Fruit fly (Drosophila melanogaster) whole organism, embryonic: ENCODE data around the gene CG10700.

Experiments
- ATbp ChIP-seq: fragments of 200-800 bp; sonication (Bioruptor generic); optimal IDR thresholded peaks from 2 replicates; lab custom pipeline; 2017; ENCODE audit warnings: missing biosample characterization, mild to moderate bottlenecking, missing genetic modification characterization, missing genetic modification reagents
- Asciz ChIP-seq: fragments of 200-800 bp; sonication (Bioruptor generic); optimal IDR thresholded peaks from 2 replicates; lab custom pipeline; 2017; ENCODE audit warnings: missing biosample characterization, mild to moderate bottlenecking, missing genetic modification characterization, missing genetic modification reagents
- CG10274 ChIP-seq: fragments of 200-800 bp; sonication (Bioruptor generic); optimal IDR thresholded peaks from 3 replicates; lab custom pipeline; 2017; ENCODE audit warnings: missing biosample characterization, mild to moderate bottlenecking, missing genetic modification characterization
- CG11504 ChIP-seq: fragments of 200-800 bp; sonication (Bioruptor generic); optimal IDR thresholded peaks from 3 replicates; lab custom pipeline; 2019; ENCODE audit warnings: missing biosample characterization, mild to moderate bottlenecking, missing genetic modification characterization, moderate library complexity
- CG13894 ChIP-seq: fragments of 200-800 bp; sonication (Bioruptor generic); optimal IDR thresholded peaks from 3 replicates; lab custom pipeline; 2018; ENCODE audit warnings: missing biosample characterization, mild to moderate bottlenecking, missing genetic modification characterization, moderate library complexity
- CG14014 ChIP-seq: fragments of 200-800 bp; sonication (Bioruptor generic); IDR thresholded peaks from 2 replicates; pipeline ENCODE4 v1.3.6; 2022; ENCODE audit warnings: missing biosample characterization, missing genetic modification characterization
- CG14050 ChIP-seq: fragments of 200-800 bp; sonication (Bioruptor generic); IDR thresholded peaks from 3 replicates; pipeline ENCODE4 v1.3.6; 2022; ENCODE audit warnings: missing biosample characterization, missing genetic modification characterization
- CG14860 ChIP-seq: fragments of 200-800 bp; sonication (Bioruptor generic); IDR thresholded peaks from 3 replicates; pipeline ENCODE4 v1.3.6; 2022; ENCODE audit warnings: missing biosample characterization, missing genetic modification characterization; ENCODE audit not compliant: partially characterized antibody
- CG15073 ChIP-seq: fragments of 200-800 bp; sonication (Bioruptor generic); optimal IDR thresholded peaks from 2 replicates; lab custom pipeline; 2016; ENCODE audit warnings: missing biosample characterization, missing genetic modification characterization
- CG15269 ChIP-seq: fragments of 200-800 bp; sonication (Bioruptor generic); optimal IDR thresholded peaks from 2 replicates; lab custom pipeline; 2018; ENCODE audit warnings: missing biosample characterization, mild to moderate bottlenecking, missing genetic modification characterization, moderate library complexity
- CG17328 ChIP-seq: fragments of 200-800 bp; sonication (Bioruptor generic); IDR thresholded peaks from 2 replicates; pipeline ENCODE4 v1.3.6; 2022; ENCODE audit warnings: missing biosample characterization, missing genetic modification characterization
- CG3407 ChIP-seq: fragments of 200-800 bp; sonication (Bioruptor generic); optimal IDR thresholded peaks from 2 replicates; lab custom pipeline; 2018; ENCODE audit warnings: missing biosample characterization, mild to moderate bottlenecking, missing genetic modification characterization
- CG34224 ChIP-seq: fragments of 200-800 bp; sonication (Bioruptor generic); IDR thresholded peaks from 3 replicates; pipeline ENCODE4 v1.3.6; 2022; ENCODE audit warnings: missing biosample characterization, missing genetic modification characterization; ENCODE audit not compliant: partially characterized antibody
- CG3838 ChIP-seq: fragments of 200-800 bp; sonication (Bioruptor generic); optimal IDR thresholded peaks from 3 replicates; lab custom pipeline; 2016; ENCODE audit warnings: missing biosample characterization, missing genetic modification characterization
- CG6254 ChIP-seq: fragments of 200-800 bp; sonication (Bioruptor generic); optimal IDR thresholded peaks from 3 replicates; lab custom pipeline; 2017; ENCODE audit warnings: mild to moderate bottlenecking, missing biosample characterization, missing genetic modification reagents, missing genetic modification characterization
- CG7987 ChIP-seq: fragments of 200-800 bp; sonication (Bioruptor generic); optimal IDR thresholded peaks from 2 replicates; lab custom pipeline; 2018; ENCODE audit warnings: missing biosample characterization, mild to moderate bottlenecking, missing genetic modification characterization, moderate library complexity
- Dek ChIP-seq: fragments of 200-800 bp; sonication (Bioruptor generic); optimal IDR thresholded peaks from 3 replicates; lab custom pipeline; 2019; ENCODE audit warnings: missing biosample characterization, mild to moderate bottlenecking, missing genetic modification characterization, moderate library complexity
- Ets97D ChIP-seq: fragments of 200-800 bp; sonication (Bioruptor generic); optimal IDR thresholded peaks from 3 replicates; lab custom pipeline; 2016; ENCODE audit warnings: missing biosample characterization, missing genetic modification characterization
- HLH3B ChIP-seq: fragments of 200-800 bp; sonication (Bioruptor generic); IDR thresholded peaks from 2 replicates; pipeline ENCODE4 v1.3.6; 2022; ENCODE audit warnings: missing biosample characterization, missing genetic modification characterization
- MTF-1 ChIP-seq: fragments of 200-800 bp; sonication (Bioruptor generic); optimal IDR thresholded peaks from 2 replicates; lab custom pipeline; 2018; ENCODE audit warnings: missing biosample characterization, mild to moderate bottlenecking, missing genetic modification characterization, borderline replicate concordance
- Mes4 ChIP-seq: fragments of 200-800 bp; sonication (Bioruptor generic); optimal IDR thresholded peaks from 2 replicates; lab custom pipeline; 2016; ENCODE audit warnings: missing biosample characterization, missing genetic modification characterization
- Myb ChIP-seq: fragments of 200-800 bp; sonication (Bioruptor generic); optimal IDR thresholded peaks from 2 replicates; lab custom pipeline; 2016; ENCODE audit warnings: missing biosample characterization, missing genetic modification characterization
- NC2β ChIP-seq: fragments of 200-800 bp; sonication (Bioruptor generic); optimal IDR thresholded peaks from 2 replicates; lab custom pipeline; 2016; ENCODE audit warnings: missing biosample characterization, missing genetic modification characterization
- Oaz ChIP-seq: fragments of 200-800 bp; sonication (Bioruptor generic); IDR thresholded peaks from 2 replicates; pipeline ENCODE4 v1.3.6; 2022; ENCODE audit warnings: missing biosample characterization, missing genetic modification characterization
- Sox102F ChIP-seq: fragments of 200-800 bp; sonication (Bioruptor generic); optimal IDR thresholded peaks from 2 replicates; lab custom pipeline; 2018; ENCODE audit warnings: missing biosample characterization, mild to moderate bottlenecking, missing genetic modification characterization, moderate library complexity
- Taf1 ChIP-seq: fragments of 200-800 bp; sonication (Bioruptor generic); IDR thresholded peaks from 2 replicates; pipeline ENCODE4 v1.3.6; 2022; ENCODE audit warnings: missing biosample characterization, missing genetic modification characterization
- aop ChIP-seq: fragments of 200-800 bp; sonication (Bioruptor generic); IDR thresholded peaks from 2 replicates; pipeline ENCODE4 v1.3.6; 2022; ENCODE audit warnings: missing biosample characterization, missing genetic modification characterization
- bsh ChIP-seq, 2 experiments: fragments of 200-800 bp; sonication (Bioruptor generic); optimal IDR thresholded peaks; 2 replicates each; lab custom pipeline; 2017 to 2018; ENCODE audit warnings: mild to moderate bottlenecking in 2 of 2, missing biosample characterization in 2 of 2, missing genetic modification characterization in 2 of 2, moderate library complexity in 1 of 2
- chinmo ChIP-seq: fragments of 200-800 bp; sonication (Bioruptor generic); IDR thresholded peaks from 4 replicates; pipeline ENCODE4 v1.3.6; 2022; ENCODE audit warnings: missing biosample characterization, missing genetic modification characterization; ENCODE audit not compliant: partially characterized antibody
- en ChIP-seq: fragments of 200-800 bp; sonication (Bioruptor generic); optimal IDR thresholded peaks from 2 replicates; lab custom pipeline; 2016; ENCODE audit warnings: missing biosample characterization, missing genetic modification characterization
- gfzf ChIP-seq: fragments of 200-800 bp; sonication (Bioruptor generic); optimal IDR thresholded peaks from 2 replicates; lab custom pipeline; 2016; ENCODE audit warnings: missing biosample characterization, mild to moderate bottlenecking, missing genetic modification characterization, moderate library complexity
- hth ChIP-seq: fragments of >200 bp; optimal IDR thresholded peaks from 2 replicates; lab custom pipeline; 2017; ENCODE audit warnings: inconsistent platforms
- kay ChIP-seq: fragments of 200-800 bp; sonication (Bioruptor generic); optimal IDR thresholded peaks from 2 replicates; lab custom pipeline; 2016; ENCODE audit warnings: missing biosample characterization, missing genetic modification characterization
- lbe ChIP-seq: fragments of 200-800 bp; sonication (Bioruptor generic); optimal IDR thresholded peaks from 2 replicates; lab custom pipeline; 2016; ENCODE audit warnings: missing biosample characterization, mild to moderate bottlenecking, missing genetic modification characterization
- nmo ChIP-seq: fragments of 200-800 bp; sonication (Bioruptor generic); optimal IDR thresholded peaks from 2 replicates; lab custom pipeline; 2018; ENCODE audit warnings: missing biosample characterization, mild to moderate bottlenecking, missing genetic modification characterization, moderate library complexity
- nom ChIP-seq: fragments of 200-800 bp; sonication (Bioruptor generic); optimal IDR thresholded peaks from 2 replicates; lab custom pipeline; 2017; ENCODE audit warnings: missing biosample characterization, missing genetic modification characterization, mild to moderate bottlenecking, moderate library complexity, missing genetic modification reagents
- org-1 ChIP-seq: fragments of 200-800 bp; sonication (Bioruptor generic); optimal IDR thresholded peaks from 2 replicates; lab custom pipeline; 2017; ENCODE audit warnings: missing biosample characterization, missing genetic modification characterization
- phol ChIP-seq: fragments of 200-800 bp; sonication (Bioruptor generic); optimal IDR thresholded peaks from 3 replicates; lab custom pipeline; 2018; ENCODE audit warnings: missing biosample characterization, mild to moderate bottlenecking, missing genetic modification characterization, moderate library complexity
- ranshi ChIP-seq: fragments of 200-800 bp; sonication (Bioruptor generic); IDR thresholded peaks from 2 replicates; pipeline ENCODE4 v1.3.6; 2022; ENCODE audit warnings: missing biosample characterization, missing genetic modification characterization
- salm ChIP-seq: fragments of 200-800 bp; sonication (Bioruptor generic); optimal IDR thresholded peaks from 2 replicates; lab custom pipeline; 2018; ENCODE audit warnings: missing biosample characterization, mild to moderate bottlenecking, missing genetic modification characterization
- schlank ChIP-seq: fragments of 200-800 bp; sonication (Bioruptor generic); optimal IDR thresholded peaks from 2 replicates; lab custom pipeline; 2018; ENCODE audit warnings: missing biosample characterization, mild to moderate bottlenecking, missing genetic modification characterization
- sens ChIP-seq: fragments of 200-800 bp; sonication (Bioruptor generic); peaks from one replicate; lab custom pipeline; 2016; ENCODE audit warnings: missing biosample characterization, missing genetic modification characterization
- shn ChIP-seq: fragments of 200-800 bp; sonication (Bioruptor generic); optimal IDR thresholded peaks from 3 replicates; lab custom pipeline; 2016; ENCODE audit warnings: missing biosample characterization, missing genetic modification characterization
- sim ChIP-seq: fragments of 200-800 bp; sonication (Bioruptor generic); IDR thresholded peaks from 2 replicates; pipeline ENCODE4 v1.3.6; 2022; ENCODE audit warnings: missing biosample characterization, missing genetic modification characterization
- sima ChIP-seq: fragments of 200-800 bp; sonication (Bioruptor generic); optimal IDR thresholded peaks from 2 replicates; lab custom pipeline; 2016; ENCODE audit warnings: missing biosample characterization, missing genetic modification characterization
- slbo ChIP-seq: fragments of 200-800 bp; sonication (Bioruptor generic); IDR thresholded peaks from 2 replicates; pipeline ENCODE4 v1.3.6; 2022; ENCODE audit warnings: missing biosample characterization, missing genetic modification characterization
- sna ChIP-seq: fragments of 200-800 bp; sonication (Bioruptor generic); IDR thresholded peaks from 2 replicates; pipeline ENCODE4 v1.3.6; 2022; ENCODE audit warnings: missing biosample characterization, missing genetic modification characterization; ENCODE audit not compliant: partially characterized antibody
- stc ChIP-seq: fragments of 200-800 bp; sonication (Bioruptor generic); IDR thresholded peaks from 2 replicates; pipeline ENCODE4 v1.3.6; 2022; ENCODE audit warnings: missing biosample characterization, missing genetic modification characterization
- tgo ChIP-seq: fragments of 200-800 bp; sonication (Bioruptor generic); IDR thresholded peaks from 3 replicates; pipeline ENCODE4 v1.3.6; 2022; ENCODE audit warnings: missing biosample characterization, missing genetic modification characterization
- tin ChIP-seq: fragments of 200-800 bp; sonication (Bioruptor generic); optimal IDR thresholded peaks from 3 replicates; lab custom pipeline; 2016; ENCODE audit warnings: missing biosample characterization, missing genetic modification characterization
- wek ChIP-seq: fragments of 200-800 bp; sonication (Bioruptor generic); optimal IDR thresholded peaks from 3 replicates; lab custom pipeline; 2018; ENCODE audit warnings: missing biosample characterization, mild to moderate bottlenecking, missing genetic modification characterization, moderate library complexity

CG10700 gene

dm6 chr2L:19079742-19080141, 914 bp upstream of the CG10700 start (continued):
- TF ChIP-seq Oaz (no peak), kay (no peak), CG15269 (tag; lab: Kevin White, UChicago) (no peak), ranshi (no peak), lbe (no peak), nom (GFP tag; lab: Kevin White, UChicago) (no peak), chinmo (GFP tag; lab: Robert Waterston, UW) (no peak), Asciz (GFP tag; lab: Kevin White, UChicago) (peak; percentile 31), aop (GFP tag; lab: Robert Waterston, UW) (no peak), tgo (GFP tag; lab: Robert Waterston, UW) (no peak), stc (no peak), wek (GFP tag; lab: Kevin White, UChicago) (peak; percentile 16), Ets97D (GFP tag; lab: Kevin White, UChicago) (peak; percentile 59), CG13894 (no peak), ATbp (GFP tag; lab: Kevin White, UChicago) (peak; percentile 5), CG14050 (no peak), HLH3B (0 out of 2 replicates have a peak, but pooled peaks have one; percentile 4), sna (GFP tag; lab: Robert Waterston, UW) (peak; percentile 35; the same call in 1 of the 2 replicates), MTF-1 (peak; percentile 27), CG3407 (GFP tag; lab: Kevin White, UChicago) (no peak), slbo (0 out of 2 replicates have a peak, but pooled peaks have one; percentile 10), bsh (GFP tag; optimal IDR thresholded peaks at IDR 0.05; lab: Kevin White, UChicago) (peak in 1 of 2 experiments; percentile 22), CG6254 (peak; percentile 8), NC2β (no peak), Myb (GFP tag; lab: Kevin White, UChicago) (no peak), org-1 (GFP tag; lab: Kevin White, UChicago) (peak; percentile 7), CG14014 (no peak)

- TF ChIP-seq shn (GFP tag; lab: Kevin White, UChicago) (no peak), Mes4 (GFP tag; lab: Kevin White, UChicago) (no peak), CG15073 (GFP tag; lab: Kevin White, UChicago) (no peak), sim (GFP tag; lab: Robert Waterston, UW) (no peak), tin (GFP tag; lab: Kevin White, UChicago) (no peak), sens (peak; percentile 80), CG17328 (GFP tag; lab: Robert Waterston, UW) (no peak), Dek (tag; lab: Kevin White, UChicago) (no peak), CG11504 (tag; lab: Kevin White, UChicago) (peak; percentile 23), CG3838 (GFP tag; lab: Kevin White, UChicago) (no peak), hth (lab: Kevin White, UChicago) (no peak), CG14860 (no peak), CG10274 (GFP tag; lab: Kevin White, UChicago) (peak; percentile 88), schlank (tag; lab: Kevin White, UChicago) (no peak), salm (tag; lab: Kevin White, UChicago) (no peak), Sox102F (GFP tag; lab: Kevin White, UChicago) (peak; percentile 9), en (GFP tag; lab: Kevin White, UChicago) (no peak), CG34224 (no peak), CG7987 (GFP tag; lab: Kevin White, UChicago) (no peak), phol (tag; lab: Kevin White, UChicago) (peak; percentile 9), nmo (GFP tag; lab: Kevin White, UChicago) (peak; percentile 9), gfzf (GFP tag; lab: Kevin White, UChicago) (no peak), sima (no peak), Taf1 (GFP tag; lab: Robert Waterston, UW) (no peak)
These were observed 4.6 kb downstream of the CG10700 start, which contains the start of gene CG17572 for dm6 chr2L:19074099-19074828. Gene CG17572, minus strand, starts transcription at chr2L:19074149.
